Fruit fly (Drosophila melanogaster): ENCODE results near the gene Las.

The Las gene

DNA sequence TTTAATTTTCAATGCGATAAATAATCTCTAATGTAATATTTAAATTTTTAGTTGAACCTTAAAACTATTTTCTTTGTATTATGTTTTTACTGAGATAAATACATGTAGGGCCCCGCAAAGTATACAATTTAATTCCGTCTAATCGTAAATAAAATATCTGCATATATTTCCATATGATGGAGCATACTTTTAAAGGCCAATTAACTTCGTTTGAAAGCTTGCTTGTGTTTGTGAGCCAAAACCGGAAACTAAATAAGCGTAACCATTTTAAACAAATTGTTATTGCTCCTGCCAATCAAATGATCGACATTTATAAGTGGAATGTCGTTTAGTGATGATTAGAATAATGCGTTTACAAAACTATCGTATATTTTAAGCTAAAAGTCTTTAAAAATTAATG, 21.4 kb downstream of the Las start (continued):
- TF ChIP-seq CG10209 (GFP tag; optimal IDR thresholded peaks at IDR 0.05) (no peak), CG18764 (GFP tag; optimal IDR thresholded peaks at IDR 0.05) (no peak), CG8388 (GFP tag; optimal IDR thresholded peaks at IDR 0.05) (no peak), Dad (GFP tag; optimal IDR thresholded peaks at IDR 0.05) (no peak), chn (GFP tag; optimal IDR thresholded peaks at IDR 0.05) (no peak), kni (GFP tag; optimal IDR thresholded peaks at IDR 0.05) (no peak), CG34376 (GFP tag; optimal IDR thresholded peaks at IDR 0.05) (no peak), CG42726 (GFP tag; IDR thresholded peaks at IDR 0.05; ENCODE audit: partially characterized antibody) (no peak), CG17359 (tag; optimal IDR thresholded peaks at IDR 0.05) (peak; percentile 16), HLH54F (GFP tag; optimal IDR thresholded peaks at IDR 0.05) (no peak), Adf1 (GFP tag; IDR thresholded peaks at IDR 0.05) (no peak), pb (GFP tag; optimal IDR thresholded peaks at IDR 0.05) (no peak), chinmo (GFP tag; IDR thresholded peaks at IDR 0.05; ENCODE audit: partially characterized antibody) (no peak), CG7372 (GFP tag; IDR thresholded peaks at IDR 0.05) (no peak), MTF-1 (GFP tag; optimal IDR thresholded peaks at IDR 0.05; ENCODE audit: borderline replicate concordance) (no peak), gce (GFP tag; IDR thresholded peaks at IDR 0.05) (no peak), CG4617 (GFP tag; optimal IDR thresholded peaks at IDR 0.05; ENCODE audit: borderline replicate concordance) (no peak), crp (GFP tag; optimal IDR thresholded peaks at IDR 0.05) (no peak), Atf6 (GFP tag; IDR thresholded peaks at IDR 0.05) (no peak), CG15601 (tag; optimal IDR thresholded peaks at IDR 0.05) (no peak), CG1529 (GFP tag; optimal IDR thresholded peaks at IDR 0.05) (no peak), repo (GFP tag; optimal IDR thresholded peaks at IDR 0.05) (no peak), nmo (GFP tag; optimal IDR thresholded peaks at IDR 0.05) (no peak), dati (GFP tag; IDR thresholded peaks at IDR 0.05) (no peak), CG10543 (GFP tag; optimal IDR thresholded peaks at IDR 0.05) (no peak), CG17568 (GFP tag; optimal IDR thresholded peaks at IDR 0.05) (peak; percentile 23), Xbp1 (GFP tag; optimal IDR thresholded peaks at IDR 0.05) (no peak), CG15073 (GFP tag; optimal IDR thresholded peaks at IDR 0.05) (no peak), Meics (GFP tag; optimal IDR thresholded peaks at IDR 0.05) (peak; percentile 8), gro (GFP tag; optimal IDR thresholded peaks at IDR 0.05) (no peak), CG12104 (GFP tag; optimal IDR thresholded peaks at IDR 0.05) (no peak), dm (GFP tag; optimal IDR thresholded peaks at IDR 0.05) (no peak), Kr (GFP tag; optimal IDR thresholded peaks at IDR 0.05) (no peak), Sox100B (GFP tag; optimal IDR thresholded peaks at IDR 0.05) (peak; percentile 27), Eip74EF (GFP tag; optimal IDR thresholded peaks at IDR 0.05) (peak in 1 of 2 experiments; percentile 52), Dp (GFP tag; optimal IDR thresholded peaks at IDR 0.05) (no peak), usp (GFP tag; optimal IDR thresholded peaks at IDR 0.05) (no peak), mirr (GFP tag; optimal IDR thresholded peaks at IDR 0.05) (peak; percentile 26), CG33557 (GFP tag; optimal IDR thresholded peaks at IDR 0.05) (no peak), Mad (GFP tag; optimal IDR thresholded peaks at IDR 0.05) (no peak), CG12155 (GFP tag; optimal IDR thresholded peaks at IDR 0.05) (no peak), CG13894 (tag; optimal IDR thresholded peaks at IDR 0.05) (no peak), vvl (GFP tag; IDR thresholded peaks at IDR 0.05) (peak; percentile 61), Gug (GFP tag; IDR thresholded peaks at IDR 0.05) (no peak), YL-1 (GFP tag; optimal IDR thresholded peaks at IDR 0.05) (no peak), Vsx1 (GFP tag; optimal IDR thresholded peaks at IDR 0.05) (peak; percentile 100), HLH3B (GFP tag; IDR thresholded peaks at IDR 0.05) (no peak), gsb-n (tag; optimal IDR thresholded peaks at IDR 0.05) (peak; percentile 18), ci (GFP tag; IDR thresholded peaks at IDR 0.05) (peak; percentile 7; the same call in 1 of the 3 replicates), HLH4C (GFP tag; IDR thresholded peaks at IDR 0.05; ENCODE audit: partially characterized antibody) (no peak), CG10321 (GFP tag; IDR thresholded peaks at IDR 0.05) (no peak)

Data from whole organism, embryonic.